Fruit fly (Drosophila melanogaster): ENCODE measurements around the gene dac.
A peak's percentile ranks its signal among the peaks of the same experiment; 100 is the strongest.

The dac gene

DNA sequence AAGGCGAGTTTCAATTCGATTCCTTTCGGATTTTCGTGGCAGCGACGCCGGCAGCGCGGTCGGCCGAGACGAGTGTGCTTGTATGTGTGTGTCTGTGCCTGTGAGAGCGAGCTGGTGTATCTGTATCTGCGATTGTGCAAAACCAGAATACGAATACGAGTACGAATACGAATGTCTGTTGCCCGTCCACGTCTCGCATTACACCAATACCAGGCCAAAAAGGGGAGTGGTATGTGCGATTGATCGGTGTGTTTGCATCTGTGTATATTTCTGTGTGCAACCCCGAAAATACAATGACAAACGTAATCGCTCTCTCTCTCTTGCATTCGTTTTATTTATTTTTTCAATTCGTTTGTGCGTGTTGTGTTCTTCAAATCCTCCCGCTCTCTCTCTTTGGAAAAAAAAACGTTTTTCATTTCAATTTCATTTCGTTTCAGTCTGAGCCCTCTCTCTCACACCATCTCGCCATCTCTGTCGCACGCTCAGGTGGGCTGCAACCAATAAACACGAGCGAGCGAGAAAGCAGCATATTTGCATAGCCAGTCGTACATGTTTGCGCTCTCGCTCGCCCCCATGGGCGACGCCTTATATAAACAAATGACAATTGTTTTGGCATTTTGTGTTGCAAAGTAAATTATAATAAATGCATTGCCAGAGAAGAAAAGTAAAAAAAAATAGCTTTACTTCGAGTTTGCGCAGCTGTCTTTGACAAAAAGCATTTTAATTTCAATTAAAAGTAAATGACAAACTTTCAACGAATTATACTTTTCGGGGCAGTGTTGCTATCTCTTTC is 399 bp upstream of the dac start (continued):
- no peak for TF ChIP-seq fd3F (GFP tag; optimal IDR thresholded peaks at IDR 0.05)
- TF ChIP-seq da (GFP tag; optimal IDR thresholded peaks at IDR 0.05), result peak; percentile 13
- peak; percentile 6 for TF ChIP-seq dm (GFP tag; optimal IDR thresholded peaks at IDR 0.05)
- peak; percentile 32; the same call in 1 of the 3 replicates for TF ChIP-seq CG17361 (GFP tag; IDR thresholded peaks at IDR 0.05)
- TF ChIP-seq CG6654 (GFP tag; optimal IDR thresholded peaks at IDR 0.05), result no peak
- TF ChIP-seq croc (GFP tag; conservative IDR thresholded peaks at IDR 0.05), result no peak; the same call in 2 of the 3 replicates
- no peak for TF ChIP-seq Eip74EF (GFP tag; optimal IDR thresholded peaks at IDR 0.05)
- TF ChIP-seq CG11085 (GFP tag; IDR thresholded peaks at IDR 0.05), result no peak
- TF ChIP-seq Atf6 (GFP tag; IDR thresholded peaks at IDR 0.05), result no peak
- TF ChIP-seq Bdp1 (GFP tag; optimal IDR thresholded peaks at IDR 0.05), result no peak
- peak; percentile 31 for TF ChIP-seq CG4328 (GFP tag; optimal IDR thresholded peaks at IDR 0.05)
- peak; percentile 41 for TF ChIP-seq jing (GFP tag; optimal IDR thresholded peaks at IDR 0.05)
- no peak for TF ChIP-seq tx (GFP tag; optimal IDR thresholded peaks at IDR 0.05)
- no peak for TF ChIP-seq CG2202 (tag; optimal IDR thresholded peaks at IDR 0.05)
- TF ChIP-seq Lpt (GFP tag; optimal IDR thresholded peaks at IDR 0.05), result no peak
- TF ChIP-seq CG2129 (GFP tag; IDR thresholded peaks at IDR 0.05; ENCODE audit: partially characterized antibody), result no peak
- TF ChIP-seq Mad (GFP tag; optimal IDR thresholded peaks at IDR 0.05), result peak; percentile 5
- TF ChIP-seq CG8478 (optimal IDR thresholded peaks at IDR 0.05), result peak; percentile 94
- no peak for TF ChIP-seq corto (GFP tag; optimal IDR thresholded peaks at IDR 0.05)
- peak; percentile 64; the same call in 2 of the 3 replicates for TF ChIP-seq zfh1 (GFP tag; IDR thresholded peaks at IDR 0.05)
- TF ChIP-seq CG30020 (tag; optimal IDR thresholded peaks at IDR 0.05), result peak; percentile 1
- peak; percentile 57; the same call in 1 of the 2 replicates for TF ChIP-seq CG1024 (GFP tag; IDR thresholded peaks at IDR 0.05)
- peak; percentile 59 for TF ChIP-seq CG14441 (GFP tag; IDR thresholded peaks at IDR 0.05)
- no peak for TF ChIP-seq phol (tag; optimal IDR thresholded peaks at IDR 0.05)
- no peak for TF ChIP-seq ERR (GFP tag; optimal IDR thresholded peaks at IDR 0.05)
- no peak for TF ChIP-seq CG10431 (GFP tag; optimal IDR thresholded peaks at IDR 0.05)
- TF ChIP-seq ab (GFP tag; optimal IDR thresholded peaks at IDR 0.05), result no peak
- no peak for TF ChIP-seq dan (GFP tag; IDR thresholded peaks at IDR 0.05)
- no peak for TF ChIP-seq bigmax (GFP tag; optimal IDR thresholded peaks at IDR 0.05)
- no peak for TF ChIP-seq tup (GFP tag; optimal IDR thresholded peaks at IDR 0.05)
- no peak for TF ChIP-seq CG6254 (GFP tag; optimal IDR thresholded peaks at IDR 0.05)
- TF ChIP-seq Lim3 (GFP tag; IDR thresholded peaks at IDR 0.05), result no peak
- TF ChIP-seq Dip3 (GFP tag; optimal IDR thresholded peaks at IDR 0.05), result peak; percentile 22
- no peak for TF ChIP-seq C15 (GFP tag; IDR thresholded peaks at IDR 0.05)
- peak; percentile 10 for TF ChIP-seq CG13624 (GFP tag; optimal IDR thresholded peaks at IDR 0.05)
- TF ChIP-seq Ravus (GFP tag; IDR thresholded peaks at IDR 0.05), result no peak
- TF ChIP-seq klu (GFP tag; IDR thresholded peaks at IDR 0.05), result 0 out of 2 replicates have a peak, but pooled peaks have one; percentile 16
- no peak for TF ChIP-seq CG7271 (tag; optimal IDR thresholded peaks at IDR 0.05)
- no peak for TF ChIP-seq CG31388 (GFP tag; optimal IDR thresholded peaks at IDR 0.05)
- no peak for TF ChIP-seq Dfd (GFP tag; optimal IDR thresholded peaks at IDR 0.05)
- peak; percentile 7 for TF ChIP-seq Sox100B (GFP tag; optimal IDR thresholded peaks at IDR 0.05)
- no peak for TF ChIP-seq Gug (GFP tag; IDR thresholded peaks at IDR 0.05)
- peak; percentile 49 for TF ChIP-seq CG15696 (tag; optimal IDR thresholded peaks at IDR 0.05)
- TF ChIP-seq vnd (GFP tag; IDR thresholded peaks at IDR 0.05; ENCODE audit: partially characterized antibody), result no peak
- no peak for TF ChIP-seq CG3065 (GFP tag; optimal IDR thresholded peaks at IDR 0.05)
- TF ChIP-seq CG7556 (GFP tag; optimal IDR thresholded peaks at IDR 0.05), result no peak
- peak; percentile 12 for TF ChIP-seq CG33557 (GFP tag; optimal IDR thresholded peaks at IDR 0.05)
- no peak for TF ChIP-seq ems (GFP tag; optimal IDR thresholded peaks at IDR 0.05)
- TF ChIP-seq MTF-1 (GFP tag; optimal IDR thresholded peaks at IDR 0.05; ENCODE audit: borderline replicate concordance), result peak; percentile 21
- no peak for TF ChIP-seq insv (GFP tag; optimal IDR thresholded peaks at IDR 0.05)

Measured in whole organism, embryonic.